Worm (Caenorhabditis elegans) whole organism, L4/young adult: ENCODE measurements around the gene lgc-11.

Experiments used
- W03F9.2 ChIP-seq: fragments of 150-350 bp; optimal IDR thresholded peaks from 2 replicates; lab custom pipeline; 2014; ENCODE audit warnings: missing biosample characterization, missing genetic modification characterization
- dao-5 ChIP-seq: sonication (generic microtip); optimal IDR thresholded peaks from 2 replicates; lab custom pipeline; 2016; ENCODE audit warnings: missing genotype, missing genetic modification characterization, moderate library complexity, missing compliant biosample characterization
- him-1 ChIP-seq: sonication (generic microtip); optimal IDR thresholded peaks from 2 replicates; lab custom pipeline; 2016; ENCODE audit warnings: missing genotype, missing genetic modification reagents, missing genetic modification characterization, missing compliant biosample characterization

DNA sequence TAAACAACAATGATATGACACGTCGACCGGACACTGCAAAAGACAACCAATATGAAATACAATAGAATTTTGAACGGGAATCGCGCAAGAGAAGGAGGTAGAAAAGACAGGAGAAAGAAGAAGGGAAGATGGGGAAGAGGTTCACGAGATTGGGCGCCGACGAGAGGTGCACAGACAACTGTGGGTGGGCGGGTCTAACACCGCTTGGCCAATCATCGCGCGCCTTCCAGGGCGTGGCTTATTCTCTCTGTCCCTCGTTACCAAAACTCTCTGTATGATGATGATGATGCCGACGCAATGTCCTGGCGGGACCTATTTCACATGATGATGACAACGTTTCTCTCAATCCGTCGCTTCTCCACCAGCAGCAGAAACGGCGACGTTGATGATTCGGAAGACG, 45.9 kb downstream of the lgc-11 start:
- no peak for TF ChIP-seq dao-5
- TF ChIP-seq him-1 (tag; lab: Kevin White, UChicago), result no peak
- TF ChIP-seq W03F9.2 (tag; lab: Kevin White, UChicago), result no peak
